Worm (Caenorhabditis elegans) whole organism, L1 larva: ENCODE data around the gene R10E9.3.

Experiments used
- C16A3.4 ChIP-seq: fragments of 150-350 bp; optimal IDR thresholded peaks from 2 replicates; lab custom pipeline; 2014; ENCODE audit warnings: missing biosample characterization, missing genetic modification characterization
- ama-1 ChIP-seq: fragments of 150-350 bp; optimal IDR thresholded peaks from 2 replicates; lab custom pipeline; 2014
- blmp-1 ChIP-seq: fragments of 150-350 bp; optimal IDR thresholded peaks from 2 replicates; lab custom pipeline; 2014; ENCODE audit warnings: missing biosample characterization, missing genetic modification characterization
- fos-1 ChIP-seq: fragments of 150-350 bp; optimal IDR thresholded peaks from 2 replicates; lab custom pipeline; 2014; ENCODE audit warnings: missing biosample characterization, missing genetic modification characterization
- nhr-47 ChIP-seq: sonication (generic microtip); optimal IDR thresholded peaks from 2 replicates; lab custom pipeline; 2016; ENCODE audit warnings: mild to moderate bottlenecking, missing genetic modification characterization, moderate library complexity, missing compliant biosample characterization
- nhr-77 ChIP-seq: fragments of 150-350 bp; optimal IDR thresholded peaks from 2 replicates; lab custom pipeline; 2014; ENCODE audit warnings: missing biosample characterization, missing genetic modification characterization
- unc-130 ChIP-seq: fragments of 150-350 bp; optimal IDR thresholded peaks from 2 replicates; lab custom pipeline; 2017; ENCODE audit warnings: missing biosample characterization, missing genetic modification characterization, inconsistent platforms

ce11 chrIII:4010987-4011386 is 51.0 kb downstream of the R10E9.3 start:
- TF ChIP-seq C16A3.4 (tag; lab: Kevin White, UChicago) (no peak), blmp-1 (tag; lab: Kevin White, UChicago) (no peak), ama-1 (no peak), fos-1 (tag; lab: Kevin White, UChicago) (no peak), nhr-47 (tag; lab: Kevin White, UChicago) (no peak), nhr-77 (no peak), unc-130 (no peak)
